Fruit fly (Drosophila melanogaster): ENCODE data around the gene gnu.

Gene gnu

DNA sequence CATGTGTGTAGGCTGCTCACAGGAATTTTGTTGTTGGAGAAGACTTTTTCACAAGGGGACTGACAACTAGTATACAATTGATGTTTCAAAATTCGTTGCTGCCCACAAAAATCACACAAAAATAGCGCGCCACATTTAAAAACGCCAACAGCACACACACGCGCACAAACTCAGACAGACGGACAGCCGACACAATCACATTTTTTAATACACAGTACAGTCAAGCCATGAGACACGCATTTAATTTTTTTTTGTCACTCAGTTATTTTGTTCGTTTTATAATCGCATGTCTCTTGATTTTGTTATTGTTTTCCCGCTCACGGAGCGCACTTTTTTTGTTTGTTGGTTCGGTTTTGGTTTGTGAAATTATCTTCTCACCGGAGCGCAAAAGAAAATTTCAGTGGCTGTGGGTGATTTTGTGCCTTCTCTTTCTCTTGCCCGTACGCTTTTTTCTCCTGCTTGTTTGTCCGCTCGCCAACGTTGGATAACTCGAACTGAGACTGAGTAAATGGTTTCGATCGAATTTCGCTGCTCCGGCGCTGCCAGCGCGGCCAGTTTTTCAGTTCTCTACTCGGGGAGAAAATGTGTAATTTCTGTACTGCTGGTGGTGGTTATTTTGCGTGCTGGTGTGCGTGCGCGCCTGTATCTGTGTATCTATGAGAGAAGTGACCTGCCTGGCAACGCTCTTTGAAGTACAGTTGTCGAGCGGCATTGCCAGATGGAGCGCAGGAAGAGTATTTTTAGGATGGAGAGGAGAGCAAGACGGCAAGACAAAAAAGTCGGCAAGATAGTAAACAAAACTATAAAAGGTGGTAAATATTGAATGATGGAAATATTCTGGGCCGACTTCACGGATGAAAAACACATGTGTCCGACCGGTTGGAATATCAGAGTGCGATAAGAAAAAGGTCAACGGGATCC is 45.4 kb downstream of the gnu start, which contains the start of gene CG42507 (continued):
- TF ChIP-seq CG8478 (optimal IDR thresholded peaks at IDR 0.05), result no peak
- TF ChIP-seq Med (GFP tag), result peak; percentile 84
- TF ChIP-seq zfh2 (GFP tag; optimal IDR thresholded peaks at IDR 0.05), result no peak
- no peak for TF ChIP-seq Spps (tag; optimal IDR thresholded peaks at IDR 0.05)
- peak; percentile 24; the same call in 1 of the 2 replicates for TF ChIP-seq sna (GFP tag; IDR thresholded peaks at IDR 0.05; ENCODE audit: partially characterized antibody)
- TF ChIP-seq CG15514 (GFP tag; optimal IDR thresholded peaks at IDR 0.05), result peak; percentile 17
- 0 out of 3 replicates have a peak, but pooled peaks have one; percentile 18 for TF ChIP-seq CG6175 (GFP tag; IDR thresholded peaks at IDR 0.05)
- no peak for TF ChIP-seq Hand (GFP tag; optimal IDR thresholded peaks at IDR 0.05)
- TF ChIP-seq pb (GFP tag; optimal IDR thresholded peaks at IDR 0.05), result no peak
- no peak for TF ChIP-seq wor (GFP tag; IDR thresholded peaks at IDR 0.05)
- TF ChIP-seq fd96Cb (tag; optimal IDR thresholded peaks at IDR 0.05), result no peak
- peak; percentile 7 for TF ChIP-seq eyg (GFP tag; optimal IDR thresholded peaks at IDR 0.05)
- no peak for TF ChIP-seq run (tag; optimal IDR thresholded peaks at IDR 0.05)
- peak; percentile 4 for TF ChIP-seq CG12391 (tag; optimal IDR thresholded peaks at IDR 0.05)
- TF ChIP-seq grn (GFP tag; optimal IDR thresholded peaks at IDR 0.05), result peak; percentile 56
- TF ChIP-seq sens-2 (GFP tag; IDR thresholded peaks at IDR 0.05), result no peak
- TF ChIP-seq Antp (GFP tag; optimal IDR thresholded peaks at IDR 0.05), result no peak
- TF ChIP-seq pum (GFP tag; optimal IDR thresholded peaks at IDR 0.05), result no peak
- peak; percentile 33 for TF ChIP-seq CG7271 (tag; optimal IDR thresholded peaks at IDR 0.05)
- TF ChIP-seq CG4617 (GFP tag; optimal IDR thresholded peaks at IDR 0.05; ENCODE audit: borderline replicate concordance), result no peak
- TF ChIP-seq sqz (GFP tag; optimal IDR thresholded peaks at IDR 0.05), result peak; percentile 51
- TF ChIP-seq CG14441 (GFP tag; IDR thresholded peaks at IDR 0.05), result 0 out of 2 replicates have a peak, but pooled peaks have one; percentile 9
- TF ChIP-seq cg (GFP tag; optimal IDR thresholded peaks at IDR 0.05), result peak; percentile 90
- peak in 1 of 2 experiments; percentile 35 for TF ChIP-seq Eip74EF (GFP tag; optimal IDR thresholded peaks at IDR 0.05)
- TF ChIP-seq dan (GFP tag; IDR thresholded peaks at IDR 0.05), result no peak
- TF ChIP-seq CG10565 (GFP tag; optimal IDR thresholded peaks at IDR 0.05), result no peak
- peak in 1 of 2 experiments; percentile 90 for TF ChIP-seq Pdp1 (GFP tag; optimal IDR thresholded peaks at IDR 0.05)
- no peak for TF ChIP-seq tin (GFP tag; optimal IDR thresholded peaks at IDR 0.05)
- peak; percentile 25 for TF ChIP-seq CG1529 (GFP tag; optimal IDR thresholded peaks at IDR 0.05)
- no peak for TF ChIP-seq E2f1 (GFP tag; IDR thresholded peaks at IDR 0.05)
- peak; percentile 72 for TF ChIP-seq onecut (GFP tag; IDR thresholded peaks at IDR 0.05)
- TF ChIP-seq Six4 (GFP tag; optimal IDR thresholded peaks at IDR 0.05), result no peak
- TF ChIP-seq Side (GFP tag; optimal IDR thresholded peaks at IDR 0.05), result no peak
- no peak for TF ChIP-seq Fer2 (tag; optimal IDR thresholded peaks at IDR 0.05)
- TF ChIP-seq CG14710 (tag; optimal IDR thresholded peaks at IDR 0.05), result peak; percentile 11
- no peak for TF ChIP-seq lola (GFP tag; optimal IDR thresholded peaks at IDR 0.05)
- TF ChIP-seq ab (GFP tag; optimal IDR thresholded peaks at IDR 0.05), result no peak
- no peak for TF ChIP-seq Atf-2 (GFP tag; optimal IDR thresholded peaks at IDR 0.05)
- TF ChIP-seq Lhr (GFP tag; optimal IDR thresholded peaks at IDR 0.05), result no peak
- no peak for TF ChIP-seq H2.0 (GFP tag; IDR thresholded peaks at IDR 0.05)
- no peak for TF ChIP-seq Ravus (GFP tag; IDR thresholded peaks at IDR 0.05)
- TF ChIP-seq CG12236 (GFP tag; optimal IDR thresholded peaks at IDR 0.05), result no peak
- TF ChIP-seq fu2 (GFP tag; optimal IDR thresholded peaks at IDR 0.05), result no peak
- TF ChIP-seq insv (GFP tag; optimal IDR thresholded peaks at IDR 0.05), result peak in 1 of 2 experiments; percentile 73
- TF ChIP-seq dmrt11E (tag; optimal IDR thresholded peaks at IDR 0.05), result no peak
- peak in 1 of 2 experiments; percentile 40 for TF ChIP-seq Hr78 (GFP tag; optimal IDR thresholded peaks at IDR 0.05)
- TF ChIP-seq vvl (GFP tag; IDR thresholded peaks at IDR 0.05), result peak; percentile 68
- TF ChIP-seq CG34376 (GFP tag; optimal IDR thresholded peaks at IDR 0.05), result peak; percentile 94

All from whole organism, embryonic.